Fruit fly (Drosophila melanogaster) whole organism, adult: Measurements from ENCODE around the gene Vha16-2.

Experiments used
- CG11617 ChIP-seq: fragments of 200-800 bp; sonication (Bioruptor generic); optimal IDR thresholded peaks from 2 replicates; lab custom pipeline; 2017; ENCODE audit warnings: mild to moderate bottlenecking, missing biosample characterization, missing genetic modification reagents, missing genetic modification characterization
- CG12768 ChIP-seq: fragments of 200-800 bp; sonication (Bioruptor generic); optimal IDR thresholded peaks from 2 replicates; lab custom pipeline; 2017; ENCODE audit warnings: missing biosample characterization, missing genetic modification characterization, mild to moderate bottlenecking, moderate library complexity, missing genetic modification reagents
- Clk ChIP-seq: fragments of 200-800 bp; sonication (Bioruptor generic); optimal IDR thresholded peaks from 2 replicates; lab custom pipeline; 2017; ENCODE audit warnings: missing biosample characterization, missing genetic modification characterization
- Mnt ChIP-seq: fragments of 200-800 bp; sonication (Bioruptor generic); optimal IDR thresholded peaks from 2 replicates; lab custom pipeline; 2016; ENCODE audit warnings: missing biosample characterization, mild to moderate bottlenecking, missing genetic modification characterization
- kay ChIP-seq: fragments of 200-800 bp; sonication (Bioruptor generic); peaks from one replicate; lab custom pipeline; 2016; ENCODE audit warnings: missing biosample characterization, missing genetic modification characterization, borderline replicate concordance
- ovo ChIP-seq: fragments of 200-800 bp; sonication (Bioruptor generic); optimal IDR thresholded peaks from 2 replicates; lab custom pipeline; 2016; ENCODE audit warnings: missing biosample characterization, missing genetic modification characterization
- tj ChIP-seq: fragments of 200-800 bp; sonication (Bioruptor generic); optimal IDR thresholded peaks from 3 replicates; lab custom pipeline; 2017; ENCODE audit warnings: missing biosample characterization, mild to moderate bottlenecking, missing genetic modification characterization, moderate library complexity

- no peak for TF ChIP-seq Mnt (GFP tag; lab: Kevin White, UChicago)
- no peak for TF ChIP-seq CG12768 (GFP tag; lab: Kevin White, UChicago)
- TF ChIP-seq CG11617 (GFP tag; lab: Kevin White, UChicago) = no peak
- TF ChIP-seq kay (GFP tag; lab: Kevin White, UChicago) = no peak
- no peak for TF ChIP-seq ovo (GFP tag; lab: Kevin White, UChicago)
- TF ChIP-seq Clk (GFP tag; lab: Kevin White, UChicago) = no peak
- no peak for TF ChIP-seq tj (GFP tag; lab: Kevin White, UChicago)
Observed at dm6 chr3L:11433151-11433550, 41.6 kb upstream of the Vha16-2 start.
